Worm (Caenorhabditis elegans): Measurements from ENCODE around the gene cyp-14A2.

DNA sequence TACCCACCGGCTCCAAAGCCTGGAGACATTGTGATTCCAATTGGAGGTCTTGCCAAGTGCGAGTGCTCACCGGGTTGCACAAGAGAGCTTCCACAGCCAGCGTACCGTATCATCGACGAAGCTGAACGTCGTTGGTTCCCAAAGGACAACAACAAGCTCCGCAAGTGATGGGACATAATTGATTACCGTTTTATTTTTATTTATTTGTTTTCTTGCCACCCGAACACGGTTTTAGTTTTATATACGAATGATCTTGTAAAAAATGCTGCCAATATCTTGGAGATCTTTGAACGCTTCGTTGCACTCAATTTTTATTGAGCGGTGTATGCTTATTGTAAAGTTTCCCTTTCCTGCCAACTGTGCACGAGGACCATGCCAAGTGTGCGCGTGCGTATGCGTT, 31.3 kb downstream of the cyp-14A2 start, which contains the start of gene K08H2.4:
- TF ChIP-seq efl-1 (GFP tag; optimal IDR thresholded peaks at IDR 0.05) (no peak), F49E8.2 (tag; optimal IDR thresholded peaks at IDR 0.05; ENCODE audit: insufficient read depth) (no peak), snpc-4 (GFP tag; optimal IDR thresholded peaks at IDR 0.05) (no peak), snpc-4 (tag; optimal IDR thresholded peaks at IDR 0.05) (no peak), cebp-1 (GFP tag; IDR thresholded peaks at IDR 0.05) (no peak), cebp-1 (tag; optimal IDR thresholded peaks at IDR 0.05) (no peak), dpl-1 (GFP tag; optimal IDR thresholded peaks at IDR 0.05) (no peak), unc-130 (GFP tag; optimal IDR thresholded peaks at IDR 0.05) (no peak), dox-1 (GFP tag; IDR thresholded peaks at IDR 0.05) (no peak), mes-4 (tag; optimal IDR thresholded peaks at IDR 0.05) (no peak), B0035.1 (tag; optimal IDR thresholded peaks at IDR 0.05) (no peak)
